Worm (Caenorhabditis elegans) whole organism, late embryonic: ENCODE data around the gene rnp-7.

Source experiments
- C08G9.2 ChIP-seq: sonication (generic microtip); optimal IDR thresholded peaks from 2 replicates; lab custom pipeline; 2016; ENCODE audit warnings: mild to moderate bottlenecking, missing genetic modification characterization, moderate library complexity, missing compliant biosample characterization
- C38D4.7 ChIP-seq: fragments of 200-800 bp; sonication (Bioruptor generic); optimal IDR thresholded peaks from 2 replicates; lab custom pipeline; 2018; ENCODE audit warnings: mild to moderate bottlenecking, missing genetic modification characterization, moderate library complexity, missing compliant biosample characterization
- Y22D7AL.16 ChIP-seq: sonication (generic microtip); optimal IDR thresholded peaks from 2 replicates; lab custom pipeline; 2016; ENCODE audit warnings: missing genetic modification characterization, missing compliant biosample characterization
- ahr-1 ChIP-seq: sonication (generic microtip); optimal IDR thresholded peaks from 2 replicates; lab custom pipeline; 2016; ENCODE audit warnings: missing genetic modification characterization, missing compliant biosample characterization
- ama-1 ChIP-seq: fragments of 150-350 bp; optimal IDR thresholded peaks from 2 replicates; lab custom pipeline; 2014
- ceh-45 ChIP-seq: fragments of 200-800 bp; sonication (Bioruptor generic); IDR thresholded peaks from 2 replicates; pipeline ENCODE4 v1.3.6; 2022; ENCODE audit warnings: missing genetic modification reagents, missing genetic modification characterization, missing compliant biosample characterization
- ceh-6 ChIP-seq: fragments of 200-800 bp; sonication (Bioruptor generic); optimal IDR thresholded peaks from 2 replicates; lab custom pipeline; 2018; ENCODE audit warnings: mild to moderate bottlenecking, missing genetic modification characterization, missing compliant biosample characterization
- elt-2 ChIP-seq: sonication (generic microtip); optimal IDR thresholded peaks from 2 replicates; lab custom pipeline; 2016; ENCODE audit warnings: missing genetic modification reagents, missing genetic modification characterization, missing compliant biosample characterization
- elt-4 ChIP-seq: sonication (generic microtip); optimal IDR thresholded peaks from 2 replicates; lab custom pipeline; 2016; ENCODE audit warnings: missing genetic modification characterization, missing compliant biosample characterization
- ets-4 ChIP-seq: sonication (generic microtip); optimal IDR thresholded peaks from 2 replicates; lab custom pipeline; 2016; ENCODE audit warnings: missing genetic modification characterization, missing compliant biosample characterization
- fkh-10 ChIP-seq: fragments of 150-350 bp; optimal IDR thresholded peaks from 2 replicates; lab custom pipeline; 2014; ENCODE audit warnings: missing biosample characterization, missing genetic modification reagents, missing genetic modification characterization
- fkh-6 ChIP-seq: sonication (generic microtip); optimal IDR thresholded peaks from 2 replicates; lab custom pipeline; 2016; ENCODE audit warnings: missing genetic modification characterization, missing compliant biosample characterization
- hlh-30 ChIP-seq: sonication (generic microtip); optimal IDR thresholded peaks from 2 replicates; lab custom pipeline; 2017; ENCODE audit warnings: antibody characterized with exemption, missing genetic modification characterization, missing compliant biosample characterization; ENCODE audit not compliant: insufficient read depth
- hlh-8 ChIP-seq: sonication (generic microtip); optimal IDR thresholded peaks from 2 replicates; lab custom pipeline; 2016; ENCODE audit warnings: missing genotype, missing genetic modification characterization, missing compliant biosample characterization
- odd-2 ChIP-seq: sonication (generic microtip); optimal IDR thresholded peaks from 2 replicates; lab custom pipeline; 2017; ENCODE audit warnings: antibody characterized with exemption, mild to moderate bottlenecking, missing genetic modification characterization, missing compliant biosample characterization
- pag-3 ChIP-seq: sonication (generic microtip); optimal IDR thresholded peaks from 2 replicates; lab custom pipeline; 2016; ENCODE audit warnings: missing compliant biosample characterization, missing genetic modification characterization, borderline replicate concordance
- pha-2 ChIP-seq: sonication (generic microtip); optimal IDR thresholded peaks from 2 replicates; lab custom pipeline; 2017; ENCODE audit warnings: mild to moderate bottlenecking, missing genetic modification characterization, missing compliant biosample characterization
- ref-2 ChIP-seq: sonication (generic microtip); optimal IDR thresholded peaks from 2 replicates; lab custom pipeline; 2016; ENCODE audit warnings: missing genetic modification characterization, missing compliant biosample characterization
- sdc-2 ChIP-seq: sonication (generic microtip); optimal IDR thresholded peaks from 2 replicates; lab custom pipeline; 2016; ENCODE audit warnings: missing genotype, missing genetic modification characterization, missing compliant biosample characterization
- sox-2 ChIP-seq: fragments of 200-800 bp; sonication (Bioruptor generic); IDR thresholded peaks from 2 replicates; pipeline ENCODE4 v1.3.6; 2022; ENCODE audit warnings: missing genetic modification reagents, missing genetic modification characterization, missing compliant biosample characterization
- syd-9 ChIP-seq: sonication (generic microtip); optimal IDR thresholded peaks from 2 replicates; lab custom pipeline; 2016; ENCODE audit warnings: mild to moderate bottlenecking, missing genetic modification characterization, moderate library complexity, missing compliant biosample characterization
- unc-3 ChIP-seq, 2 experiments: fragments of 200-800 bp in 1 of 2; sonication (Bioruptor generic) in 1 of 2; sonication (generic microtip) in 1 of 2; conservative IDR thresholded peaks in 1 of 2; optimal IDR thresholded peaks in 1 of 2; 2 replicates each; pipeline versions ENCODE4 v1.3.6 to Lab custom; 2016 to 2022; ENCODE audit warnings: missing compliant biosample characterization in 2 of 2, missing genetic modification characterization in 2 of 2, missing genetic modification reagents in 1 of 2
- unc-42 ChIP-seq: sonication (generic microtip); optimal IDR thresholded peaks from 2 replicates; lab custom pipeline; 2016; ENCODE audit warnings: missing genotype, missing genetic modification characterization, missing compliant biosample characterization
- unc-55 ChIP-seq: sonication (generic microtip); optimal IDR thresholded peaks from 2 replicates; lab custom pipeline; 2017; ENCODE audit warnings: missing biosample characterization, missing genetic modification reagents, missing genetic modification characterization
- unc-86 ChIP-seq: sonication (generic microtip); optimal IDR thresholded peaks from 2 replicates; lab custom pipeline; 2016; ENCODE audit warnings: missing genetic modification characterization, missing compliant biosample characterization
- zip-5 ChIP-seq: sonication (generic microtip); optimal IDR thresholded peaks from 2 replicates; lab custom pipeline; 2016; ENCODE audit warnings: missing genetic modification characterization, missing compliant biosample characterization
- ztf-16 ChIP-seq: sonication (generic microtip); optimal IDR thresholded peaks from 2 replicates; lab custom pipeline; 2017; ENCODE audit warnings: missing genetic modification characterization, missing compliant biosample characterization

rnp-7 gene

ce11 chrIII:7146341-7146740 is 14.6 kb downstream of the rnp-7 start:
- no peak for TF ChIP-seq pha-2 (tag; lab: Kevin White, UChicago)
- no peak for TF ChIP-seq C38D4.7
- no peak for TF ChIP-seq unc-55 (GFP tag; lab: Kevin White, UChicago)
- TF ChIP-seq ceh-6 (GFP tag; lab: Kevin White, UChicago) = no peak
- TF ChIP-seq elt-4 (tag; lab: Kevin White, UChicago) = no peak
- no peak for TF ChIP-seq unc-3 (GFP tag; conservative IDR thresholded peaks at IDR 0.05; lab: Robert Waterston, UW)
- no peak for TF ChIP-seq unc-3 (tag; optimal IDR thresholded peaks at IDR 0.05; lab: Kevin White, UChicago)

ce11 chrIII:7144749-7145148 is 16.2 kb downstream of the rnp-7 start, which contains the start of gene glr-2:
Gene glr-2, minus strand, starts transcription at chrIII:7144959.
- peak; percentile 59 for TF ChIP-seq unc-42 (tag; lab: Kevin White, UChicago)
- TF ChIP-seq ets-4 (tag; lab: Kevin White, UChicago) = no peak
- no peak for TF ChIP-seq ztf-16 (tag; lab: Kevin White, UChicago)
- TF ChIP-seq odd-2 (tag; lab: Kevin White, UChicago) = no peak

- TF ChIP-seq ama-1 (lab: Kevin White, UChicago) = peak; percentile 39
- TF ChIP-seq syd-9 (tag; lab: Kevin White, UChicago) = no peak
- peak; percentile 25 for TF ChIP-seq hlh-30 (tag; lab: Kevin White, UChicago)
These were observed 18.8 kb downstream of the rnp-7 start for ce11 chrIII:7142172-7142601.

ce11 chrIII:7141285-7141715 is 19.7 kb downstream of the rnp-7 start:
- TF ChIP-seq C08G9.2 (no peak), ama-1 (lab: Kevin White, UChicago) (peak; percentile 87), elt-2 (peak; percentile 11)

- TF ChIP-seq ref-2 (peak; percentile 13), ceh-45 (GFP tag; lab: Robert Waterston, UW) (no peak), sdc-2 (no peak), ama-1 (lab: Kevin White, UChicago) (peak; percentile 58), hlh-30 (tag; lab: Kevin White, UChicago) (peak; percentile 59)
These were observed 20.7 kb downstream of the rnp-7 start for ce11 chrIII:7140228-7140710.

- TF ChIP-seq pha-2 (tag; lab: Kevin White, UChicago) (no peak), ceh-45 (GFP tag; lab: Robert Waterston, UW) (no peak), zip-5 (tag; lab: Kevin White, UChicago) (no peak), fkh-6 (tag; lab: Kevin White, UChicago) (no peak)
- TF ChIP-seq, all 69 proteins: peak for 0
These were observed 22.8 kb downstream of the rnp-7 start, which contains the start of gene B0280.11 for ce11 chrIII:7138178-7138577. Gene B0280.11, minus strand, starts transcription at chrIII:7138278.

ce11 chrIII:7136015-7136414 is 24.9 kb downstream of the rnp-7 start, which contains the start of gene B0280.17:
Gene B0280.17, minus strand, starts transcription at chrIII:7136115.
- TF ChIP-seq hlh-30 (tag; lab: Kevin White, UChicago) (no peak), fkh-10 (GFP tag; lab: Kevin White, UChicago) (no peak), sox-2 (GFP tag; lab: Robert Waterston, UW) (no peak), sdc-2 (no peak), hlh-8 (tag; lab: Kevin White, UChicago) (no peak), elt-2 (no peak), ahr-1 (tag; lab: Kevin White, UChicago) (no peak), pag-3 (tag; lab: Kevin White, UChicago) (no peak), Y22D7AL.16 (tag; lab: Kevin White, UChicago) (no peak), unc-86 (no peak)
